Fruit fly (Drosophila melanogaster): ENCODE results near the gene Nup205.

The Nup205 gene

DNA sequence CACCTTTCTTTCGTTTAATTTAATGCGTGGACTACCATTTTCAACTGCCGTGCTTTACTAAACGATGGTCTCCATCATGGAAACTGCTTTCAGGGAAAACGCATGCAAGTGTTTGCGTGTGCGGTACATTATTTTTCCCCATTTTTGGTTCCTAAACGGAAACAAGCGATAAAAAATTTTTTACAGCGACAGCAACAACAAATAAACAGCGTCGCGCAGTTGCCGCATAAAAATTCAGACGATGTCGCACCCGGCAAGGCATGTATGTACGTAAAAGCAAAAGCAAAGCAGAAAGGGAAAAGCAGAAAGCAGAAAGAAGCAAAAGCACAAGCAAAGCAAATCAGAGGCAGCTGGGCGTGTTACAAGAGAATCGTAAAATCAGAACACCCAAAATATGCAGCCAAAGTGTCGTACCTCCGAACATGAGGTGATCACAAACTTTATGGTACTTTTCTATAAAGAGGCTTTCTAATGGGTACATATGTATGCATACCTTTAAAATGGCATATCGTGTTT, 6.4 kb upstream of the Nup205 start (continued):
- no peak for TF ChIP-seq fd3F (GFP tag; optimal IDR thresholded peaks at IDR 0.05)
- TF ChIP-seq CG6683 (GFP tag; optimal IDR thresholded peaks at IDR 0.05): no peak
- TF ChIP-seq CG16815 (GFP tag; optimal IDR thresholded peaks at IDR 0.05): no peak
- no peak for TF ChIP-seq Atf6 (GFP tag; IDR thresholded peaks at IDR 0.05)
- TF ChIP-seq ase (GFP tag; IDR thresholded peaks at IDR 0.05): no peak
- TF ChIP-seq Blimp-1 (GFP tag; optimal IDR thresholded peaks at IDR 0.05): peak; percentile 65
- TF ChIP-seq chif (GFP tag; optimal IDR thresholded peaks at IDR 0.05): no peak
- TF ChIP-seq sqz (GFP tag; optimal IDR thresholded peaks at IDR 0.05): peak; percentile 19
- TF ChIP-seq Chrac-16 (GFP tag; optimal IDR thresholded peaks at IDR 0.05): no peak
- TF ChIP-seq dati (GFP tag; IDR thresholded peaks at IDR 0.05): no peak
- TF ChIP-seq CG2199 (GFP tag; IDR thresholded peaks at IDR 0.05): peak; percentile 94
- no peak for TF ChIP-seq CG17385 (GFP tag; optimal IDR thresholded peaks at IDR 0.05)
- no peak for TF ChIP-seq CG9727 (GFP tag; optimal IDR thresholded peaks at IDR 0.05)
- no peak for TF ChIP-seq pan (optimal IDR thresholded peaks at IDR 0.05)
- TF ChIP-seq pan (GFP tag; optimal IDR thresholded peaks at IDR 0.05 in 1 of 2, IDR thresholded peaks at IDR 0.05 in 1 of 2): no peak
- 0 out of 2 replicates have a peak, but pooled peaks have one; percentile 7 for TF ChIP-seq Xrp1 (GFP tag; IDR thresholded peaks at IDR 0.05)
- TF ChIP-seq sug (tag; optimal IDR thresholded peaks at IDR 0.05): no peak
- TF ChIP-seq CG10209 (GFP tag; optimal IDR thresholded peaks at IDR 0.05): no peak
- TF ChIP-seq sens (GFP tag): no peak
- no peak for TF ChIP-seq CG7745 (tag; optimal IDR thresholded peaks at IDR 0.05)
- TF ChIP-seq CG2875 (GFP tag; optimal IDR thresholded peaks at IDR 0.05): no peak
- TF ChIP-seq lab (GFP tag; optimal IDR thresholded peaks at IDR 0.05): no peak
- no peak for TF ChIP-seq usp (GFP tag; optimal IDR thresholded peaks at IDR 0.05)
- TF ChIP-seq Pdp1 (GFP tag; optimal IDR thresholded peaks at IDR 0.05): no peak
- TF ChIP-seq CG18262 (tag; optimal IDR thresholded peaks at IDR 0.05): no peak
- TF ChIP-seq fd64A (GFP tag; optimal IDR thresholded peaks at IDR 0.05): no peak
- no peak for TF ChIP-seq wek (GFP tag; optimal IDR thresholded peaks at IDR 0.05)
- TF ChIP-seq CHES-1-like (GFP tag; optimal IDR thresholded peaks at IDR 0.05): no peak
- TF ChIP-seq CG31365 (tag; optimal IDR thresholded peaks at IDR 0.05): no peak
- TF ChIP-seq wdn (GFP tag; IDR thresholded peaks at IDR 0.05): no peak
- TF ChIP-seq hb (GFP tag; IDR thresholded peaks at IDR 0.05; ENCODE audit: partially characterized antibody): no peak
- no peak for TF ChIP-seq croc (GFP tag; conservative IDR thresholded peaks at IDR 0.05)
- no peak for TF ChIP-seq CG3407 (GFP tag; optimal IDR thresholded peaks at IDR 0.05)
- no peak for TF ChIP-seq CG3847 (GFP tag; IDR thresholded peaks at IDR 0.05)
- no peak for TF ChIP-seq inv (GFP tag; IDR thresholded peaks at IDR 0.05; ENCODE audit: partially characterized antibody)
- no peak for TF ChIP-seq gro (GFP tag; optimal IDR thresholded peaks at IDR 0.05)

DNA sequence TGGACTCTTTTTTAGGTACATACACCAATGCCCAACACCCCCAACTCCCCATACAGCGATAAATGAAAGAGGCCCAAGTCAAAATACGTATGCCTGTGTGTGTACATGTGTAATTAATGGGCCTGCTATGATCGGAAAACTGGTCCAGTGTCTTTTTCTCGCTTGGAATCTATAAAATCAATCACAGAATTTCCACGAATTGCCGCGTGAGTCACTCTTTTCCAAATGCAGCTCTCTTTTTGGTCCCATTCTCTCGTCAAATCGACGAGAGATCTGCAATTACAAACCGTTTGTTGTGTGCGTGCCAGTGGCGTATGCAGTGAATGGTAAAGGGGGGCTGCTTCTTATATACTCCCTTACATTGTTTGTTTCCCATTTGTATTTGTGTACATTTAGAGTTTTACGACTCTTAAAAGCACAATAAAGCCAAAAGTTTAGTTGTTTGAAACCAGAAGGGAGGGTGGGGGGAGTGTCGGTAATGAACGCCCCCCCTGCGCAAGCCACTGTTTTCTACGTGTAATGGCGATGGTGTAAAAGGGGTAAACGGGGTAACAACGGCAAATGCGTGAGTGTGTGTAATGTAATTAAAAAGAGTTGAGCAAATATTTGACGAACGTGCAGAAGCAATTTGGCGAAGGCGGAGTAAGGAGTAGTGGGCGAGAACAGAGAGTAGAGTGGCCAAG, 5.2 kb upstream of the Nup205 start:
- TF ChIP-seq CG11247 (GFP tag; IDR thresholded peaks at IDR 0.05): peak; percentile 91
- TF ChIP-seq CG30403 (GFP tag; optimal IDR thresholded peaks at IDR 0.05): peak; percentile 93
- peak; percentile 78 for TF ChIP-seq Nf-YB (GFP tag; optimal IDR thresholded peaks at IDR 0.05)
- TF ChIP-seq CG2678 (tag; optimal IDR thresholded peaks at IDR 0.05): peak; percentile 94
- TF ChIP-seq CG32532 (GFP tag; IDR thresholded peaks at IDR 0.05): peak; percentile 91
- TF ChIP-seq nerfin-1 (tag; optimal IDR thresholded peaks at IDR 0.05): peak; percentile 90
- no peak for TF ChIP-seq inv (GFP tag; IDR thresholded peaks at IDR 0.05; ENCODE audit: partially characterized antibody)
- TF ChIP-seq CG4282 (GFP tag; optimal IDR thresholded peaks at IDR 0.05): peak; percentile 83
- peak; percentile 90 for TF ChIP-seq Hmr (GFP tag; optimal IDR thresholded peaks at IDR 0.05)
- peak; percentile 92 for TF ChIP-seq Blimp-1 (GFP tag; optimal IDR thresholded peaks at IDR 0.05)
- peak; percentile 95 for TF ChIP-seq CG17829 (tag; optimal IDR thresholded peaks at IDR 0.05)
- peak; percentile 82 for TF ChIP-seq CG11696 (GFP tag; IDR thresholded peaks at IDR 0.05)
- peak; percentile 94 for TF ChIP-seq CG5245 (GFP tag; optimal IDR thresholded peaks at IDR 0.05)
- no peak for TF ChIP-seq Hr39 (optimal IDR thresholded peaks at IDR 0.05)
- TF ChIP-seq CG8281 (tag; optimal IDR thresholded peaks at IDR 0.05): peak; percentile 83
- TF ChIP-seq MESR4 (GFP tag; optimal IDR thresholded peaks at IDR 0.05): peak; percentile 48
- peak; percentile 76 for TF ChIP-seq Usf (GFP tag; optimal IDR thresholded peaks at IDR 0.05)

Measured in whole organism, embryonic.